Fruit fly (Drosophila melanogaster) whole organism, embryonic: ENCODE measurements around the gene CG18557.

Experiments
- Abd-B ChIP-seq: fragments of 200-800 bp; sonication (Bioruptor generic); optimal IDR thresholded peaks from 2 replicates; lab custom pipeline; 2018; ENCODE audit warnings: missing biosample characterization, mild to moderate bottlenecking, missing genetic modification characterization, moderate library complexity
- B-H1 ChIP-seq: fragments of 200-800 bp; sonication (Bioruptor generic); IDR thresholded peaks from 3 replicates; pipeline ENCODE4 v1.3.6; 2022; ENCODE audit warnings: missing biosample characterization, missing genetic modification characterization
- CG12236 ChIP-seq: fragments of 200-800 bp; sonication (Bioruptor generic); optimal IDR thresholded peaks from 2 replicates; lab custom pipeline; 2016; ENCODE audit warnings: missing biosample characterization, missing genetic modification characterization
- CG13624 ChIP-seq: fragments of 200-800 bp; sonication (Bioruptor generic); optimal IDR thresholded peaks from 2 replicates; lab custom pipeline; 2016; ENCODE audit warnings: missing biosample characterization, missing genetic modification characterization
- CG14014 ChIP-seq: fragments of 200-800 bp; sonication (Bioruptor generic); IDR thresholded peaks from 2 replicates; pipeline ENCODE4 v1.3.6; 2022; ENCODE audit warnings: missing biosample characterization, missing genetic modification characterization
- CG14050 ChIP-seq: fragments of 200-800 bp; sonication (Bioruptor generic); IDR thresholded peaks from 3 replicates; pipeline ENCODE4 v1.3.6; 2022; ENCODE audit warnings: missing biosample characterization, missing genetic modification characterization
- CG16779 ChIP-seq: fragments of 200-800 bp; sonication (Bioruptor generic); IDR thresholded peaks from 2 replicates; pipeline ENCODE4 v1.3.6; 2022; ENCODE audit warnings: missing biosample characterization, missing genetic modification characterization
- CG18011 ChIP-seq: fragments of 200-800 bp; sonication (Bioruptor generic); optimal IDR thresholded peaks from 2 replicates; lab custom pipeline; 2017; ENCODE audit warnings: missing biosample characterization, missing genetic modification characterization, mild to moderate bottlenecking, moderate library complexity, missing genotype
- CG2712 ChIP-seq: fragments of 200-800 bp; optimal IDR thresholded peaks from 3 replicates; lab custom pipeline; 2019; ENCODE audit warnings: missing biosample characterization, mild to moderate bottlenecking, missing genetic modification characterization, moderate library complexity
- CG3163 ChIP-seq: fragments of 200-800 bp; sonication (Bioruptor generic); optimal IDR thresholded peaks from 3 replicates; lab custom pipeline; 2016; ENCODE audit warnings: missing biosample characterization, missing genetic modification characterization
- CG32767 ChIP-seq: fragments of 200-800 bp; sonication (Bioruptor generic); IDR thresholded peaks from 2 replicates; pipeline ENCODE4 v1.3.6; 2022; ENCODE audit warnings: missing biosample characterization, missing genetic modification characterization
- CG4328 ChIP-seq: fragments of 200-800 bp; sonication (Bioruptor generic); optimal IDR thresholded peaks from 3 replicates; lab custom pipeline; 2017; ENCODE audit warnings: missing biosample characterization, missing genetic modification reagents, missing genetic modification characterization
- CG4404 ChIP-seq: fragments of 200-800 bp; sonication (Bioruptor generic); IDR thresholded peaks from 2 replicates; pipeline ENCODE4 v1.3.6; 2022; ENCODE audit warnings: missing biosample characterization, missing genetic modification characterization
- CG6175 ChIP-seq: fragments of 200-800 bp; sonication (Bioruptor generic); IDR thresholded peaks from 3 replicates; pipeline ENCODE4 v1.3.6; 2022; ENCODE audit warnings: missing biosample characterization, missing genetic modification characterization
- CG7745 ChIP-seq: fragments of 200-800 bp; sonication (Bioruptor generic); optimal IDR thresholded peaks from 2 replicates; lab custom pipeline; 2018; ENCODE audit warnings: missing biosample characterization, mild to moderate bottlenecking, missing genetic modification characterization, moderate library complexity
- CG7928 ChIP-seq: fragments of 200-800 bp; sonication (Bioruptor generic); optimal IDR thresholded peaks from 2 replicates; lab custom pipeline; 2017; ENCODE audit warnings: missing biosample characterization, mild to moderate bottlenecking, missing genetic modification characterization
- CG8478 ChIP-seq: fragments of >200 bp; optimal IDR thresholded peaks from 2 replicates; lab custom pipeline; 2018
- CG8765 ChIP-seq: fragments of 200-800 bp; sonication (Bioruptor generic); IDR thresholded peaks from 2 replicates; pipeline ENCODE4 v1.3.6; 2022; ENCODE audit warnings: missing biosample characterization, missing genetic modification characterization
- Dbx ChIP-seq: fragments of 200-800 bp; sonication (Bioruptor generic); IDR thresholded peaks from 3 replicates; pipeline ENCODE4 v1.3.6; 2022; ENCODE audit warnings: missing biosample characterization, missing genetic modification characterization
- Deaf1 ChIP-seq: fragments of 200-800 bp; optimal IDR thresholded peaks from 3 replicates; lab custom pipeline; 2019; ENCODE audit warnings: missing biosample characterization, mild to moderate bottlenecking, missing genetic modification characterization, moderate library complexity
- Doc3 ChIP-seq: fragments of 200-800 bp; sonication (Bioruptor generic); IDR thresholded peaks from 3 replicates; pipeline ENCODE4 v1.3.6; 2022; ENCODE audit warnings: missing biosample characterization, missing genetic modification characterization; ENCODE audit not compliant: partially characterized antibody
- Dref ChIP-seq: fragments of 200-800 bp; sonication (Bioruptor generic); IDR thresholded peaks from 2 replicates; pipeline ENCODE4 v1.3.6; 2022; ENCODE audit warnings: missing biosample characterization, missing genetic modification characterization
- HLH3B ChIP-seq: fragments of 200-800 bp; sonication (Bioruptor generic); IDR thresholded peaks from 2 replicates; pipeline ENCODE4 v1.3.6; 2022; ENCODE audit warnings: missing biosample characterization, missing genetic modification characterization
- Hsf ChIP-seq: fragments of 200-800 bp; sonication (Bioruptor generic); optimal IDR thresholded peaks from 3 replicates; lab custom pipeline; 2016; ENCODE audit warnings: missing biosample characterization, missing genetic modification characterization
- Pdp1 ChIP-seq, 2 experiments: fragments of 200-800 bp; sonication (Bioruptor generic); optimal IDR thresholded peaks; 3 replicates each; lab custom pipeline; 2016; ENCODE audit warnings: missing biosample characterization in 2 of 2, missing genetic modification characterization in 2 of 2, mild to moderate bottlenecking in 1 of 2, moderate library complexity in 1 of 2
- Scr ChIP-seq: fragments of 200-800 bp; sonication (Bioruptor generic); IDR thresholded peaks from 2 replicates; pipeline ENCODE4 v1.3.6; 2022; ENCODE audit warnings: missing biosample characterization, missing genetic modification characterization; ENCODE audit not compliant: partially characterized antibody
- Tbp ChIP-seq: fragments of >200 bp; optimal IDR thresholded peaks from 2 replicates; lab custom pipeline; 2018; ENCODE audit warnings: missing biosample characterization, missing genetic modification characterization
- bbx ChIP-seq: fragments of 200-800 bp; sonication (Bioruptor generic); IDR thresholded peaks from 2 replicates; pipeline ENCODE4 v1.3.6; 2022; ENCODE audit warnings: missing biosample characterization, missing genetic modification characterization; ENCODE audit not compliant: partially characterized antibody
- chn ChIP-seq: fragments of 200-800 bp; sonication (Bioruptor generic); optimal IDR thresholded peaks from 2 replicates; lab custom pipeline; 2016; ENCODE audit warnings: missing biosample characterization, missing genetic modification characterization
- croc ChIP-seq: fragments of 200-800 bp; sonication (Bioruptor generic); conservative IDR thresholded peaks from 3 replicates; pipeline ENCODE4 v1.3.6; 2022; ENCODE audit warnings: missing biosample characterization, missing genetic modification characterization
- da ChIP-seq: fragments of 200-800 bp; sonication (Bioruptor generic); optimal IDR thresholded peaks from 2 replicates; lab custom pipeline; 2016; ENCODE audit warnings: missing biosample characterization, missing genetic modification characterization
- dmrt99B ChIP-seq: fragments of 200-800 bp; sonication (Bioruptor generic); optimal IDR thresholded peaks from 2 replicates; lab custom pipeline; 2018; ENCODE audit warnings: missing biosample characterization, mild to moderate bottlenecking, missing genetic modification characterization, moderate library complexity
- dpn ChIP-seq, 2 experiments: fragments of 200-800 bp; sonication (Bioruptor generic); optimal IDR thresholded peaks; 3 replicates each; lab custom pipeline; 2016; ENCODE audit warnings: missing biosample characterization in 2 of 2, missing genetic modification characterization in 2 of 2
- emc ChIP-seq: fragments of 200-800 bp; sonication (Bioruptor generic); optimal IDR thresholded peaks from 2 replicates; lab custom pipeline; 2016; ENCODE audit warnings: missing biosample characterization, missing genetic modification characterization
- en ChIP-seq: fragments of 200-800 bp; sonication (Bioruptor generic); optimal IDR thresholded peaks from 2 replicates; lab custom pipeline; 2016; ENCODE audit warnings: missing biosample characterization, missing genetic modification characterization
- gsb-n ChIP-seq: fragments of 200-800 bp; sonication (Bioruptor generic); optimal IDR thresholded peaks from 3 replicates; lab custom pipeline; 2018; ENCODE audit warnings: missing biosample characterization, mild to moderate bottlenecking, missing genetic modification characterization
- jigr1 ChIP-seq: fragments of 200-800 bp; sonication (Bioruptor generic); IDR thresholded peaks from 3 replicates; pipeline ENCODE4 v1.3.6; 2022; ENCODE audit warnings: missing biosample characterization, missing genetic modification characterization
- jumu ChIP-seq: fragments of 200-800 bp; sonication (Bioruptor generic); optimal IDR thresholded peaks from 3 replicates; lab custom pipeline; 2016; ENCODE audit warnings: missing biosample characterization, missing genetic modification characterization
- klu ChIP-seq: fragments of 200-800 bp; sonication (Bioruptor generic); IDR thresholded peaks from 2 replicates; pipeline ENCODE4 v1.3.6; 2022; ENCODE audit warnings: missing biosample characterization, missing genetic modification characterization
- lola ChIP-seq, 3 experiments: fragments of >200 bp in 2 of 3; fragments of 200-800 bp in 1 of 3; sonication (Bioruptor generic) in 1 of 3; optimal IDR thresholded peaks; 2 replicates each; lab custom pipeline; 2017 to 2019; ENCODE audit warnings: missing biosample characterization in 3 of 3, missing genetic modification characterization in 3 of 3, mild to moderate bottlenecking in 1 of 3, moderate library complexity in 1 of 3
- odd ChIP-seq: fragments of 200-800 bp; sonication (Bioruptor generic); optimal IDR thresholded peaks from 2 replicates; lab custom pipeline; 2017; ENCODE audit warnings: missing biosample characterization, mild to moderate bottlenecking, missing genetic modification characterization
- pfk ChIP-seq: fragments of 200-800 bp; sonication (Bioruptor generic); optimal IDR thresholded peaks from 2 replicates; lab custom pipeline; 2018; ENCODE audit warnings: missing biosample characterization, mild to moderate bottlenecking, missing genetic modification characterization, moderate library complexity
- phol ChIP-seq: fragments of 200-800 bp; sonication (Bioruptor generic); optimal IDR thresholded peaks from 3 replicates; lab custom pipeline; 2018; ENCODE audit warnings: missing biosample characterization, mild to moderate bottlenecking, missing genetic modification characterization, moderate library complexity
- sc ChIP-seq, 3 experiments: fragments of >200 bp in 2 of 3; fragments of 200-800 bp in 1 of 3; sonication (Bioruptor generic) in 1 of 3; optimal IDR thresholded peaks; 2 replicates in 2 of 3; 3 replicates in 1 of 3; lab custom pipeline; 2017; ENCODE audit warnings: mild to moderate bottlenecking in 1 of 3, missing biosample characterization in 1 of 3, missing genetic modification characterization in 1 of 3, missing genetic modification reagents in 1 of 3
- sd ChIP-seq: fragments of 200-800 bp; sonication (Bioruptor generic); optimal IDR thresholded peaks from 3 replicates; lab custom pipeline; 2018; ENCODE audit warnings: missing biosample characterization, mild to moderate bottlenecking, missing genetic modification characterization, moderate library complexity
- sens-2 ChIP-seq: fragments of 200-800 bp; sonication (Bioruptor generic); IDR thresholded peaks from 2 replicates; pipeline ENCODE4 v1.3.6; 2022; ENCODE audit warnings: missing biosample characterization, missing genetic modification characterization
- sim ChIP-seq: fragments of 200-800 bp; sonication (Bioruptor generic); IDR thresholded peaks from 2 replicates; pipeline ENCODE4 v1.3.6; 2022; ENCODE audit warnings: missing biosample characterization, missing genetic modification characterization
- slbo ChIP-seq: fragments of 200-800 bp; sonication (Bioruptor generic); IDR thresholded peaks from 2 replicates; pipeline ENCODE4 v1.3.6; 2022; ENCODE audit warnings: missing biosample characterization, missing genetic modification characterization
- sug ChIP-seq: fragments of 200-800 bp; optimal IDR thresholded peaks from 2 replicates; lab custom pipeline; 2019; ENCODE audit warnings: missing biosample characterization, mild to moderate bottlenecking, missing genetic modification characterization, moderate library complexity
- toy ChIP-seq: fragments of 200-800 bp; sonication (Bioruptor generic); IDR thresholded peaks from 2 replicates; pipeline ENCODE4 v1.3.6; 2022; ENCODE audit warnings: missing biosample characterization, missing genetic modification characterization
- wdn ChIP-seq: fragments of 200-800 bp; sonication (Bioruptor generic); IDR thresholded peaks from 2 replicates; pipeline ENCODE4 v1.3.6; 2022; ENCODE audit warnings: missing biosample characterization, missing genetic modification characterization

The CG18557 gene

dm6 chr2L:2808038-2808699 lies 37.4 kb downstream of the CG18557 start:
- TF ChIP-seq dpn (GFP tag; optimal IDR thresholded peaks at IDR 0.05; lab: Kevin White, UChicago): no peak
- TF ChIP-seq Hsf: no peak
- no peak for TF ChIP-seq emc (GFP tag; lab: Kevin White, UChicago)
- TF ChIP-seq toy: no peak
- no peak for TF ChIP-seq jigr1
- TF ChIP-seq croc: no peak
- no peak for TF ChIP-seq odd
- TF ChIP-seq CG14050 (GFP tag; lab: Robert Waterston, UW): peak; percentile 56; the same call in 2 of the 3 replicates
- no peak for TF ChIP-seq lola (GFP tag; optimal IDR thresholded peaks at IDR 0.05; lab: Kevin White, UChicago)
- no peak for TF ChIP-seq phol
- 0 out of 3 replicates have a peak, but pooled peaks have one; percentile 15 for TF ChIP-seq CG6175
- TF ChIP-seq da: no peak
- TF ChIP-seq Tbp (GFP tag; lab: Kevin White, UChicago): no peak
- TF ChIP-seq CG8478 (lab: Kevin White, UChicago): no peak
- TF ChIP-seq Pdp1 (GFP tag; optimal IDR thresholded peaks at IDR 0.05; lab: Kevin White, UChicago): peak in 1 of 2 experiments; percentile 33
- no peak for TF ChIP-seq CG7928 (GFP tag; lab: Kevin White, UChicago)
- TF ChIP-seq Scr (GFP tag; lab: Robert Waterston, UW): no peak
- no peak for TF ChIP-seq sens-2 (GFP tag; lab: Robert Waterston, UW)
- TF ChIP-seq bbx (GFP tag; lab: Robert Waterston, UW): no peak
- TF ChIP-seq CG4404 (GFP tag; lab: Robert Waterston, UW): no peak
- TF ChIP-seq CG3163 (GFP tag; lab: Kevin White, UChicago): no peak
- TF ChIP-seq slbo: no peak
- TF ChIP-seq gsb-n (tag; lab: Kevin White, UChicago): no peak
- TF ChIP-seq CG18011 (GFP tag; lab: Kevin White, UChicago): no peak
- no peak for TF ChIP-seq dmrt99B (tag; lab: Kevin White, UChicago)
- no peak for TF ChIP-seq CG8765 (GFP tag; lab: Robert Waterston, UW)
- no peak for TF ChIP-seq CG16779 (GFP tag; lab: Robert Waterston, UW)
- no peak for TF ChIP-seq Dref (GFP tag; lab: Robert Waterston, UW)
- TF ChIP-seq wdn: no peak
- no peak for TF ChIP-seq pfk (GFP tag; lab: Kevin White, UChicago)
- peak; percentile 90 for TF ChIP-seq sug (tag; lab: Kevin White, UChicago)
- TF ChIP-seq en: no peak
- TF ChIP-seq Doc3: no peak
- TF ChIP-seq Dbx (GFP tag; lab: Robert Waterston, UW): no peak
- TF ChIP-seq CG32767 (GFP tag; lab: Robert Waterston, UW): no peak
- no peak for TF ChIP-seq jumu (GFP tag; lab: Kevin White, UChicago)
- TF ChIP-seq chn (GFP tag; lab: Kevin White, UChicago): no peak
- no peak for TF ChIP-seq CG13624
- no peak for TF ChIP-seq CG2712 (tag; lab: Kevin White, UChicago)
- TF ChIP-seq CG7745 (tag; lab: Kevin White, UChicago): no peak
- TF ChIP-seq sim (GFP tag; lab: Robert Waterston, UW): no peak
- no peak for TF ChIP-seq CG4328 (GFP tag; lab: Kevin White, UChicago)
- no peak for TF ChIP-seq CG14014 (GFP tag; lab: Robert Waterston, UW)
- TF ChIP-seq sd (tag; lab: Kevin White, UChicago): no peak
- no peak for TF ChIP-seq B-H1 (GFP tag; lab: Robert Waterston, UW)
- TF ChIP-seq Deaf1 (tag; lab: Kevin White, UChicago): peak; percentile 99
- no peak for TF ChIP-seq CG12236 (GFP tag; lab: Kevin White, UChicago)
- no peak for TF ChIP-seq sc (optimal IDR thresholded peaks at IDR 0.05; lab: Kevin White, UChicago)
- TF ChIP-seq sc (GFP tag; optimal IDR thresholded peaks at IDR 0.05; lab: Kevin White, UChicago): no peak
- no peak for TF ChIP-seq klu (GFP tag; lab: Robert Waterston, UW)
- no peak for TF ChIP-seq HLH3B (GFP tag; lab: Robert Waterston, UW)
- TF ChIP-seq Abd-B (GFP tag; lab: Kevin White, UChicago): no peak
